ENCODE assay signal across 1 fruit fly cellular context in genomic region chr3L:20002482-20003234, dm6.
TF ChIP-seq lines count a peak whose summit lies in the region.

Gene CG7668 (plus strand): TSS chr3L:20002736.

TF ChIP-seq in whole organism, embryonic, 481 proteins besides CTCF, POLR2A, EP300 and RAD21 (continued from another document and continues in another):
- peak; percentile 83 for TF ChIP-seq CG2889 (GFP tag; IDR thresholded peaks at IDR 0.05; lab: Robert Waterston, UW)
- peak; percentile 92 for TF ChIP-seq CG14710 (tag; optimal IDR thresholded peaks at IDR 0.05; lab: Kevin White, UChicago)
- peak; percentile 59 for TF ChIP-seq CG3065 (GFP tag; optimal IDR thresholded peaks at IDR 0.05; lab: Kevin White, UChicago)
- peak; percentile 87 for TF ChIP-seq tgo (GFP tag; IDR thresholded peaks at IDR 0.05; lab: Robert Waterston, UW)
- no peak for TF ChIP-seq chinmo (GFP tag; IDR thresholded peaks at IDR 0.05; lab: Robert Waterston, UW; ENCODE audit: partially characterized antibody)
- TF ChIP-seq dimm (GFP tag; IDR thresholded peaks at IDR 0.05; lab: Robert Waterston, UW), result no peak
- TF ChIP-seq bab2 (GFP tag; optimal IDR thresholded peaks at IDR 0.05; lab: Kevin White, UChicago), result peak; percentile 86
- peak; percentile 68 for TF ChIP-seq btn (GFP tag; optimal IDR thresholded peaks at IDR 0.05; lab: Kevin White, UChicago)
- TF ChIP-seq CG14667 (GFP tag; IDR thresholded peaks at IDR 0.05; lab: Robert Waterston, UW), result no peak
- TF ChIP-seq pan (optimal IDR thresholded peaks at IDR 0.05; lab: Kevin White, UChicago), result no peak
- TF ChIP-seq pan (GFP tag; optimal IDR thresholded peaks at IDR 0.05 in 1 of 2, IDR thresholded peaks at IDR 0.05 in 1 of 2), result peak in 1 of 2 experiments; percentile 95
- peak; percentile 78 for TF ChIP-seq scrt (GFP tag; optimal IDR thresholded peaks at IDR 0.05; lab: Kevin White, UChicago)
- peak; percentile 63 for TF ChIP-seq CG9797 (GFP tag; optimal IDR thresholded peaks at IDR 0.05; lab: Kevin White, UChicago)
- peak; percentile 85 for TF ChIP-seq CG15696 (tag; optimal IDR thresholded peaks at IDR 0.05; lab: Kevin White, UChicago)
- peak; percentile 67 for TF ChIP-seq MESR4 (GFP tag; optimal IDR thresholded peaks at IDR 0.05; lab: Kevin White, UChicago)
- peak; percentile 78 for TF ChIP-seq mirr (GFP tag; optimal IDR thresholded peaks at IDR 0.05; lab: Kevin White, UChicago)
- peak; percentile 81 for TF ChIP-seq CG18619 (GFP tag; optimal IDR thresholded peaks at IDR 0.05; lab: Kevin White, UChicago)
- peak; percentile 56 for TF ChIP-seq Sry-δ (GFP tag; optimal IDR thresholded peaks at IDR 0.05; lab: Kevin White, UChicago)
- TF ChIP-seq vnd (GFP tag; IDR thresholded peaks at IDR 0.05; lab: Robert Waterston, UW; ENCODE audit: partially characterized antibody), result no peak
- peak; percentile 78 for TF ChIP-seq CG5180 (GFP tag; optimal IDR thresholded peaks at IDR 0.05; lab: Kevin White, UChicago)
- no peak for TF ChIP-seq CG32772 (GFP tag; IDR thresholded peaks at IDR 0.05; lab: Robert Waterston, UW)
- no peak; the same call in 1 of the 2 replicates for TF ChIP-seq chm (GFP tag; IDR thresholded peaks at IDR 0.05; lab: Robert Waterston, UW)
- no peak for TF ChIP-seq CG31224 (GFP tag; IDR thresholded peaks at IDR 0.05; lab: Robert Waterston, UW)
- TF ChIP-seq CG10654 (GFP tag; optimal IDR thresholded peaks at IDR 0.05; lab: Kevin White, UChicago), result peak; percentile 84
- TF ChIP-seq Deaf1 (tag; optimal IDR thresholded peaks at IDR 0.05; lab: Kevin White, UChicago), result peak; percentile 66
- peak; percentile 83 for TF ChIP-seq CG12071 (GFP tag; optimal IDR thresholded peaks at IDR 0.05; lab: Kevin White, UChicago)
- TF ChIP-seq bsh (GFP tag; optimal IDR thresholded peaks at IDR 0.05; lab: Kevin White, UChicago), result peak; percentile 50 to 92
- TF ChIP-seq lmd (GFP tag; IDR thresholded peaks at IDR 0.05; lab: Robert Waterston, UW), result no peak; the same call in 1 of the 2 replicates
- peak; percentile 5 to 51 for TF ChIP-seq crp (GFP tag; optimal IDR thresholded peaks at IDR 0.05; lab: Kevin White, UChicago)
- peak; percentile 74 for TF ChIP-seq croc (GFP tag; conservative IDR thresholded peaks at IDR 0.05; lab: Robert Waterston, UW)
- peak in 1 of 2 experiments; percentile 69 for TF ChIP-seq eve (GFP tag; optimal IDR thresholded peaks at IDR 0.05; lab: Kevin White, UChicago)
- TF ChIP-seq ssp (GFP tag; IDR thresholded peaks at IDR 0.05; lab: Robert Waterston, UW), result no peak; the same call in none of the 2 replicates
- peak; percentile 72 for TF ChIP-seq maf-S (GFP tag; optimal IDR thresholded peaks at IDR 0.05; lab: Kevin White, UChicago)
- TF ChIP-seq CG30403 (GFP tag; optimal IDR thresholded peaks at IDR 0.05; lab: Kevin White, UChicago), result peak; percentile 90
- TF ChIP-seq slbo (GFP tag; IDR thresholded peaks at IDR 0.05; lab: Robert Waterston, UW), result peak; percentile 91
- peak; percentile 87 for TF ChIP-seq rib (GFP tag; IDR thresholded peaks at IDR 0.05; lab: Robert Waterston, UW)
- peak; percentile 9; the same call in 1 of the 2 replicates for TF ChIP-seq Scr (GFP tag; IDR thresholded peaks at IDR 0.05; lab: Robert Waterston, UW; ENCODE audit: partially characterized antibody)
- TF ChIP-seq ro (GFP tag; IDR thresholded peaks at IDR 0.05; lab: Robert Waterston, UW), result no peak
- peak; percentile 82; the same call in 1 of the 3 replicates for TF ChIP-seq otp (GFP tag; IDR thresholded peaks at IDR 0.05; lab: Robert Waterston, UW)
- no peak for TF ChIP-seq CG6791 (GFP tag; IDR thresholded peaks at IDR 0.05; lab: Robert Waterston, UW; ENCODE audit: partially characterized antibody)
- peak; percentile 74 for TF ChIP-seq CG11723 (GFP tag; optimal IDR thresholded peaks at IDR 0.05; lab: Kevin White, UChicago)
- peak; percentile 76 for TF ChIP-seq abd-A (tag; optimal IDR thresholded peaks at IDR 0.05; lab: Kevin White, UChicago)
- TF ChIP-seq CG32767 (GFP tag; IDR thresholded peaks at IDR 0.05; lab: Robert Waterston, UW), result peak; percentile 86
- peak; percentile 89; the same call in 1 of the 2 replicates for TF ChIP-seq HLH3B (GFP tag; IDR thresholded peaks at IDR 0.05; lab: Robert Waterston, UW)
- TF ChIP-seq sr (GFP tag; IDR thresholded peaks at IDR 0.05; lab: Robert Waterston, UW), result no peak
- TF ChIP-seq bbx (GFP tag; IDR thresholded peaks at IDR 0.05; lab: Robert Waterston, UW; ENCODE audit: partially characterized antibody), result no peak
- TF ChIP-seq peb (GFP tag; IDR thresholded peaks at IDR 0.05; lab: Robert Waterston, UW), result peak; percentile 59; the same call in 1 of the 2 replicates
- TF ChIP-seq CG13894 (tag; optimal IDR thresholded peaks at IDR 0.05; lab: Kevin White, UChicago), result peak; percentile 92
- TF ChIP-seq dpn (GFP tag; optimal IDR thresholded peaks at IDR 0.05; lab: Kevin White, UChicago), result peak; percentile 89 to 93
- TF ChIP-seq TFAM (GFP tag; optimal IDR thresholded peaks at IDR 0.05; lab: Kevin White, UChicago), result peak; percentile 34
- TF ChIP-seq Hmx (GFP tag; optimal IDR thresholded peaks at IDR 0.05; lab: Kevin White, UChicago), result peak; percentile 71
- TF ChIP-seq HmgZ (tag; optimal IDR thresholded peaks at IDR 0.05; lab: Kevin White, UChicago), result peak; percentile 92
- peak; percentile 93 for TF ChIP-seq CG11695 (GFP tag; IDR thresholded peaks at IDR 0.05; lab: Robert Waterston, UW)
- peak; percentile 85 for TF ChIP-seq CG1529 (GFP tag; optimal IDR thresholded peaks at IDR 0.05; lab: Kevin White, UChicago)
- TF ChIP-seq CG3407 (GFP tag; optimal IDR thresholded peaks at IDR 0.05; lab: Kevin White, UChicago), result peak; percentile 76
- 0 out of 3 replicates have a peak, but pooled peaks have one; percentile 6 for TF ChIP-seq CG16813 (GFP tag; IDR thresholded peaks at IDR 0.05; lab: Robert Waterston, UW; ENCODE audit: partially characterized antibody)
- peak; percentile 88 for TF ChIP-seq NC2β (GFP tag; optimal IDR thresholded peaks at IDR 0.05; lab: Kevin White, UChicago)
- TF ChIP-seq CG4328 (GFP tag; optimal IDR thresholded peaks at IDR 0.05; lab: Kevin White, UChicago), result peak; percentile 87
- TF ChIP-seq nmo (GFP tag; optimal IDR thresholded peaks at IDR 0.05; lab: Kevin White, UChicago), result peak; percentile 90
- peak; percentile 89 for TF ChIP-seq Oli (tag; optimal IDR thresholded peaks at IDR 0.05; lab: Kevin White, UChicago)
- peak; percentile 77 for TF ChIP-seq CG4707 (GFP tag; optimal IDR thresholded peaks at IDR 0.05; lab: Kevin White, UChicago)
- TF ChIP-seq D19A (tag; optimal IDR thresholded peaks at IDR 0.05; lab: Kevin White, UChicago), result peak; percentile 69
- TF ChIP-seq Dll (GFP tag; IDR thresholded peaks at IDR 0.05; lab: Robert Waterston, UW; ENCODE audit: partially characterized antibody), result peak; percentile 33; the same call in 1 of the 4 replicates
- TF ChIP-seq Nf-YC (tag; optimal IDR thresholded peaks at IDR 0.05; lab: Kevin White, UChicago), result peak; percentile 83
- peak; percentile 88 for TF ChIP-seq CG6689 (GFP tag; IDR thresholded peaks at IDR 0.05; lab: Robert Waterston, UW)
- TF ChIP-seq CkIIα-i1 (GFP tag; IDR thresholded peaks at IDR 0.05; lab: Robert Waterston, UW), result no peak
- no peak; the same call in 2 of the 3 replicates for TF ChIP-seq CG34422 (GFP tag; IDR thresholded peaks at IDR 0.05; lab: Robert Waterston, UW)
- no peak; the same call in 1 of the 2 replicates for TF ChIP-seq dati (GFP tag; IDR thresholded peaks at IDR 0.05; lab: Robert Waterston, UW)
- peak; percentile 87 for TF ChIP-seq CG10543 (GFP tag; optimal IDR thresholded peaks at IDR 0.05; lab: Kevin White, UChicago)
- TF ChIP-seq ab (GFP tag; optimal IDR thresholded peaks at IDR 0.05; lab: Kevin White, UChicago), result peak; percentile 11
- TF ChIP-seq HHEX (GFP tag; optimal IDR thresholded peaks at IDR 0.05; lab: Kevin White, UChicago), result peak; percentile 88
- TF ChIP-seq CG13775 (GFP tag; optimal IDR thresholded peaks at IDR 0.05; lab: Kevin White, UChicago), result peak; percentile 84
- TF ChIP-seq CG30020 (tag; optimal IDR thresholded peaks at IDR 0.05; lab: Kevin White, UChicago), result peak; percentile 87
- TF ChIP-seq CG33213 (GFP tag; optimal IDR thresholded peaks at IDR 0.05; lab: Kevin White, UChicago), result peak; percentile 82
- TF ChIP-seq ATbp (GFP tag; optimal IDR thresholded peaks at IDR 0.05; lab: Kevin White, UChicago), result peak; percentile 87
- peak; percentile 94 for TF ChIP-seq CG31441 (GFP tag; IDR thresholded peaks at IDR 0.05; lab: Robert Waterston, UW)
- peak; percentile 16 for TF ChIP-seq cg (GFP tag; optimal IDR thresholded peaks at IDR 0.05; lab: Kevin White, UChicago)
- TF ChIP-seq trem (tag; optimal IDR thresholded peaks at IDR 0.05; lab: Kevin White, UChicago), result peak; percentile 90
- TF ChIP-seq amos (GFP tag; IDR thresholded peaks at IDR 0.05; lab: Robert Waterston, UW; ENCODE audit: partially characterized antibody), result no peak
- peak; percentile 94 for TF ChIP-seq row (GFP tag; IDR thresholded peaks at IDR 0.05; lab: Robert Waterston, UW)
- TF ChIP-seq bcd (GFP tag; optimal IDR thresholded peaks at IDR 0.05; lab: Kevin White, UChicago), result peak; percentile 89
- TF ChIP-seq zf30C (GFP tag; optimal IDR thresholded peaks at IDR 0.05; lab: Kevin White, UChicago), result peak; percentile 88
- TF ChIP-seq fru (optimal IDR thresholded peaks at IDR 0.05; lab: Kevin White, UChicago), result no peak
- TF ChIP-seq ken (GFP tag; IDR thresholded peaks at IDR 0.05; lab: Robert Waterston, UW), result peak; percentile 91; the same call in 2 of the 3 replicates
- TF ChIP-seq CG12155 (GFP tag; optimal IDR thresholded peaks at IDR 0.05; lab: Kevin White, UChicago), result peak; percentile 85
- peak; percentile 67 for TF ChIP-seq kah (GFP tag; optimal IDR thresholded peaks at IDR 0.05; lab: Kevin White, UChicago)
- peak in 1 of 2 experiments; percentile 16 for TF ChIP-seq Trl (optimal IDR thresholded peaks at IDR 0.05; lab: Kevin White, UChicago)
- TF ChIP-seq Trl (GFP tag; optimal IDR thresholded peaks at IDR 0.05; lab: Kevin White, UChicago), result peak; percentile 85
- peak; percentile 82 for TF ChIP-seq Antp (GFP tag; optimal IDR thresholded peaks at IDR 0.05; lab: Kevin White, UChicago)
- peak; percentile 81 for TF ChIP-seq CG34376 (GFP tag; optimal IDR thresholded peaks at IDR 0.05; lab: Kevin White, UChicago)
- TF ChIP-seq Hsf (GFP tag; optimal IDR thresholded peaks at IDR 0.05; lab: Kevin White, UChicago), result peak; percentile 90
- peak; percentile 75 for TF ChIP-seq ewg (GFP tag; optimal IDR thresholded peaks at IDR 0.05; lab: Kevin White, UChicago)
- peak; percentile 89 for TF ChIP-seq dmrt99B (tag; optimal IDR thresholded peaks at IDR 0.05; lab: Kevin White, UChicago)
- peak; percentile 67 for TF ChIP-seq CG17802 (tag; optimal IDR thresholded peaks at IDR 0.05; lab: Kevin White, UChicago)
- TF ChIP-seq Taf1 (GFP tag; IDR thresholded peaks at IDR 0.05; lab: Robert Waterston, UW), result peak; percentile 81; the same call in 1 of the 2 replicates
- TF ChIP-seq sens-2 (GFP tag; IDR thresholded peaks at IDR 0.05; lab: Robert Waterston, UW), result peak; percentile 88
- TF ChIP-seq CG12769 (tag; optimal IDR thresholded peaks at IDR 0.05; lab: Kevin White, UChicago), result peak; percentile 89
- peak; percentile 78 for TF ChIP-seq Mad (GFP tag; optimal IDR thresholded peaks at IDR 0.05; lab: Kevin White, UChicago)
- TF ChIP-seq CG3995 (GFP tag; optimal IDR thresholded peaks at IDR 0.05; lab: Kevin White, UChicago), result peak; percentile 57
- no peak for TF ChIP-seq aop (GFP tag; IDR thresholded peaks at IDR 0.05; lab: Robert Waterston, UW)
- peak; percentile 92 for TF ChIP-seq so (GFP tag; IDR thresholded peaks at IDR 0.05; lab: Robert Waterston, UW)
- TF ChIP-seq nerfin-2 (GFP tag; IDR thresholded peaks at IDR 0.05; lab: Robert Waterston, UW; ENCODE audit: partially characterized antibody), result peak; percentile 44; the same call in 1 of the 2 replicates
- peak; percentile 86 for TF ChIP-seq CG4820 (GFP tag; optimal IDR thresholded peaks at IDR 0.05; lab: Kevin White, UChicago)
- TF ChIP-seq Opbp (GFP tag; IDR thresholded peaks at IDR 0.05; lab: Robert Waterston, UW; ENCODE audit: partially characterized antibody), result no peak
- peak; percentile 84 for TF ChIP-seq CHES-1-like (GFP tag; optimal IDR thresholded peaks at IDR 0.05; lab: Kevin White, UChicago)
- TF ChIP-seq CG1832 (GFP tag; optimal IDR thresholded peaks at IDR 0.05; lab: Kevin White, UChicago), result no peak
- TF ChIP-seq Ravus (GFP tag; IDR thresholded peaks at IDR 0.05; lab: Robert Waterston, UW), result peak; percentile 50; the same call in 1 of the 2 replicates
- TF ChIP-seq CG10321 (GFP tag; IDR thresholded peaks at IDR 0.05; lab: Robert Waterston, UW), result peak; percentile 43; the same call in 1 of the 2 replicates
- peak; percentile 78 for TF ChIP-seq CG12104 (GFP tag; optimal IDR thresholded peaks at IDR 0.05; lab: Kevin White, UChicago)
- peak; percentile 57 for TF ChIP-seq CG9876 (GFP tag; optimal IDR thresholded peaks at IDR 0.05; lab: Kevin White, UChicago)
- no peak for TF ChIP-seq CG3726 (GFP tag; IDR thresholded peaks at IDR 0.05; lab: Robert Waterston, UW)
- no peak for TF ChIP-seq Hey (tag; optimal IDR thresholded peaks at IDR 0.05; lab: Kevin White, UChicago)
- peak; percentile 83 for TF ChIP-seq shn (GFP tag; optimal IDR thresholded peaks at IDR 0.05; lab: Kevin White, UChicago)
- peak; percentile 70 for TF ChIP-seq CG17186 (GFP tag; optimal IDR thresholded peaks at IDR 0.05; lab: Kevin White, UChicago)
- TF ChIP-seq CG1233 (GFP tag; optimal IDR thresholded peaks at IDR 0.05; lab: Kevin White, UChicago), result peak; percentile 87
- peak; percentile 88 for TF ChIP-seq CG16863 (GFP tag; optimal IDR thresholded peaks at IDR 0.05; lab: Kevin White, UChicago)
- peak; percentile 83 for TF ChIP-seq CG12236 (GFP tag; optimal IDR thresholded peaks at IDR 0.05; lab: Kevin White, UChicago)
- peak; percentile 73 for TF ChIP-seq jing (GFP tag; optimal IDR thresholded peaks at IDR 0.05; lab: Kevin White, UChicago)
- no peak for TF ChIP-seq Lpt (GFP tag; optimal IDR thresholded peaks at IDR 0.05; lab: Kevin White, UChicago)
- TF ChIP-seq CG13624 (GFP tag; optimal IDR thresholded peaks at IDR 0.05; lab: Kevin White, UChicago), result peak; percentile 83
- peak; percentile 92 for TF ChIP-seq CG33557 (GFP tag; optimal IDR thresholded peaks at IDR 0.05; lab: Kevin White, UChicago)
- peak; percentile 94 for TF ChIP-seq CG2678 (tag; optimal IDR thresholded peaks at IDR 0.05; lab: Kevin White, UChicago)
- peak; percentile 87 for TF ChIP-seq CrebB (tag; optimal IDR thresholded peaks at IDR 0.05; lab: Kevin White, UChicago)
- peak; percentile 85 for TF ChIP-seq org-1 (GFP tag; optimal IDR thresholded peaks at IDR 0.05; lab: Kevin White, UChicago)
- peak; percentile 87 for TF ChIP-seq fd96Cb (tag; optimal IDR thresholded peaks at IDR 0.05; lab: Kevin White, UChicago)
- TF ChIP-seq CG15479 (GFP tag; optimal IDR thresholded peaks at IDR 0.05; lab: Kevin White, UChicago), result peak; percentile 39
- peak; percentile 92 for TF ChIP-seq dmrt11E (tag; optimal IDR thresholded peaks at IDR 0.05; lab: Kevin White, UChicago)
